Fruit fly (Drosophila melanogaster) S2 (cell line): Measurements from ENCODE around the gene CG43117.

Source experiments
- CG8478 ChIP-seq: fragments of >200 bp; optimal IDR thresholded peaks from 2 replicates; lab custom pipeline; 2018
- CTCF ChIP-seq, 2 experiments: fragments of >200 bp; optimal IDR thresholded peaks; 2 replicates each; lab custom pipeline; 2018

The CG43117 gene

dm6 chr3R:26479208-26479607 lies 24.6 kb downstream of the CG43117 start:
- TF ChIP-seq CG8478 (lab: Kevin White, UChicago) (no peak), CTCF (optimal IDR thresholded peaks at IDR 0.05; lab: Kevin White, UChicago) (no peak)

dm6 chr3R:26480362-26480761 lies 25.8 kb downstream of the CG43117 start:
- TF ChIP-seq CG8478 (lab: Kevin White, UChicago) (no peak), CTCF (optimal IDR thresholded peaks at IDR 0.05; lab: Kevin White, UChicago) (no peak)

- TF ChIP-seq CG8478 (lab: Kevin White, UChicago), result no peak
- no peak for TF ChIP-seq CTCF (optimal IDR thresholded peaks at IDR 0.05; lab: Kevin White, UChicago)
Observed at dm6 chr3R:26481231-26481630, 26.6 kb downstream of the CG43117 start.

- TF ChIP-seq CG8478 (lab: Kevin White, UChicago) (no peak), CTCF (optimal IDR thresholded peaks at IDR 0.05; lab: Kevin White, UChicago) (no peak)
Observed at dm6 chr3R:26483657-26484056, 29.1 kb downstream of the CG43117 start.

- TF ChIP-seq CG8478 (lab: Kevin White, UChicago), result no peak
- no peak for TF ChIP-seq CTCF (optimal IDR thresholded peaks at IDR 0.05; lab: Kevin White, UChicago)
Observed at dm6 chr3R:26484511-26484910, 29.9 kb downstream of the CG43117 start.

- no peak for TF ChIP-seq CG8478 (lab: Kevin White, UChicago)
- TF ChIP-seq CTCF (optimal IDR thresholded peaks at IDR 0.05; lab: Kevin White, UChicago), result no peak
Observed at dm6 chr3R:26485240-26485865, 30.8 kb downstream of the CG43117 start.

- TF ChIP-seq CG8478 (lab: Kevin White, UChicago), result no peak
- TF ChIP-seq CTCF (optimal IDR thresholded peaks at IDR 0.05; lab: Kevin White, UChicago), result no peak
Observed at dm6 chr3R:26489456-26489855, 34.9 kb downstream of the CG43117 start.

- TF ChIP-seq CTCF (optimal IDR thresholded peaks at IDR 0.05; lab: Kevin White, UChicago) (no peak), CG8478 (lab: Kevin White, UChicago) (no peak)
Observed at dm6 chr3R:26494247-26494646, 39.7 kb downstream of the CG43117 start.

dm6 chr3R:26496356-26496755 lies 41.8 kb downstream of the CG43117 start:
- TF ChIP-seq CTCF (optimal IDR thresholded peaks at IDR 0.05; lab: Kevin White, UChicago) (no peak), CG8478 (lab: Kevin White, UChicago) (no peak)

- TF ChIP-seq CG8478 (lab: Kevin White, UChicago), result no peak
- TF ChIP-seq CTCF (optimal IDR thresholded peaks at IDR 0.05; lab: Kevin White, UChicago), result no peak
Observed at dm6 chr3R:26499136-26499535, 44.5 kb downstream of the CG43117 start.

dm6 chr3R:26500355-26500754 lies 45.8 kb downstream of the CG43117 start:
- TF ChIP-seq CTCF (optimal IDR thresholded peaks at IDR 0.05; lab: Kevin White, UChicago) (no peak), CG8478 (lab: Kevin White, UChicago) (no peak)

dm6 chr3R:26502072-26502471 lies 47.5 kb downstream of the CG43117 start:
- no peak for TF ChIP-seq CTCF (optimal IDR thresholded peaks at IDR 0.05; lab: Kevin White, UChicago)
- no peak for TF ChIP-seq CG8478 (lab: Kevin White, UChicago)

dm6 chr3R:26502907-26503306 lies 48.3 kb downstream of the CG43117 start:
- TF ChIP-seq CG8478 (lab: Kevin White, UChicago), result no peak

dm6 chr3R:26503317-26503716 lies 48.7 kb downstream of the CG43117 start:
- TF ChIP-seq CG8478 (lab: Kevin White, UChicago) (no peak), CTCF (optimal IDR thresholded peaks at IDR 0.05; lab: Kevin White, UChicago) (no peak)
